Worm (Caenorhabditis elegans) whole organism, L1 larva: Measurements from ENCODE around the gene fat-7.
A peak's percentile ranks its signal among the peaks of the same experiment; 100 is the strongest.

Experiments used
- C04F5.9 ChIP-seq: sonication (generic microtip); optimal IDR thresholded peaks from 2 replicates; lab custom pipeline; 2016; ENCODE audit warnings: missing genetic modification characterization, missing compliant biosample characterization
- C16A3.4 ChIP-seq: fragments of 150-350 bp; optimal IDR thresholded peaks from 2 replicates; lab custom pipeline; 2014; ENCODE audit warnings: missing biosample characterization, missing genetic modification characterization
- C34B4.2 ChIP-seq: sonication (generic microtip); optimal IDR thresholded peaks from 2 replicates; lab custom pipeline; 2017; ENCODE audit warnings: mild to moderate bottlenecking, missing genetic modification characterization, missing compliant biosample characterization
- Y116A8C.19 ChIP-seq: sonication (generic microtip); optimal IDR thresholded peaks from 2 replicates; lab custom pipeline; 2016; ENCODE audit warnings: missing compliant biosample characterization, missing genetic modification characterization, borderline replicate concordance
- ceh-90 ChIP-seq: sonication (generic microtip); optimal IDR thresholded peaks from 2 replicates; lab custom pipeline; 2016; ENCODE audit warnings: missing genetic modification characterization, missing compliant biosample characterization
- efl-1 ChIP-seq, 4 experiments: fragments of 150-350 bp; optimal IDR thresholded peaks in 3 of 4; peaks in 1 of 4; 1 replicate in 1 of 4; 2 replicates in 3 of 4; lab custom pipeline; 2014; ENCODE audit warnings: missing biosample characterization in 2 of 4, missing genetic modification characterization in 2 of 4, missing genetic modification reagents in 2 of 4
- efl-3 ChIP-seq: fragments of 200-800 bp; sonication (Bioruptor generic); optimal IDR thresholded peaks from 2 replicates; lab custom pipeline; 2018; ENCODE audit warnings: mild to moderate bottlenecking, missing genetic modification characterization, missing compliant biosample characterization
- elt-2 ChIP-seq: sonication (generic microtip); optimal IDR thresholded peaks from 2 replicates; lab custom pipeline; 2016; ENCODE audit warnings: missing genetic modification characterization, mild to moderate bottlenecking, inconsistent platforms, missing compliant biosample characterization, missing genetic modification reagents
- elt-3 ChIP-seq, 6 experiments: fragments of 150-350 bp in 1 of 6; sonication (generic microtip); optimal IDR thresholded peaks; 2 replicates each; lab custom pipeline; 2017 to 2018; ENCODE audit warnings: missing biosample characterization in 6 of 6, missing genetic modification characterization in 6 of 6, inconsistent platforms in 1 of 6
- fkh-8 ChIP-seq: sonication (generic microtip); optimal IDR thresholded peaks from 2 replicates; lab custom pipeline; 2016; ENCODE audit warnings: mild to moderate bottlenecking, missing genetic modification characterization, missing compliant biosample characterization
- grh-1 ChIP-seq: fragments of 200-800 bp; sonication (Bioruptor generic); IDR thresholded peaks from 2 replicates; pipeline ENCODE4 v1.3.6; 2022; ENCODE audit warnings: missing genetic modification reagents, missing genetic modification characterization, missing compliant biosample characterization
- hlh-17 ChIP-seq: fragments of 200-800 bp; sonication (Bioruptor generic); optimal IDR thresholded peaks from 2 replicates; lab custom pipeline; 2018; ENCODE audit warnings: missing genetic modification characterization, mild to moderate bottlenecking, missing compliant biosample characterization, moderate library complexity, borderline replicate concordance
- isw-1 ChIP-seq: fragments of 200-800 bp; sonication (Bioruptor generic); IDR thresholded peaks from 2 replicates; pipeline ENCODE4 v1.3.6; 2022; ENCODE audit warnings: missing genetic modification characterization, missing compliant biosample characterization
- lin-13 ChIP-seq: fragments of 150-350 bp; optimal IDR thresholded peaks from 2 replicates; lab custom pipeline; 2014; ENCODE audit warnings: missing biosample characterization, missing genetic modification reagents, missing genetic modification characterization
- lir-3 ChIP-seq: sonication (generic microtip); optimal IDR thresholded peaks from 2 replicates; lab custom pipeline; 2016; ENCODE audit warnings: mild to moderate bottlenecking, missing genetic modification characterization, moderate library complexity, missing compliant biosample characterization; ENCODE audit not compliant: poor library complexity
- mab-9 ChIP-seq: fragments of 200-800 bp; sonication (Bioruptor generic); IDR thresholded peaks from 2 replicates; pipeline ENCODE4 v1.3.6; 2022; ENCODE audit warnings: missing genetic modification reagents, missing genetic modification characterization, missing compliant biosample characterization
- mdl-1 ChIP-seq, 2 experiments: fragments of 150-350 bp; optimal IDR thresholded peaks; 2 replicates each; lab custom pipeline; 2014 to 2017; ENCODE audit warnings: missing biosample characterization in 2 of 2, missing genetic modification characterization in 2 of 2, inconsistent platforms in 1 of 2
- nhr-19 ChIP-seq: fragments of 200-800 bp; sonication (Bioruptor generic); conservative IDR thresholded peaks from 2 replicates; pipeline ENCODE4 v1.3.6; 2022; ENCODE audit warnings: missing genetic modification characterization, missing compliant biosample characterization
- nhr-20 ChIP-seq: sonication (generic microtip); optimal IDR thresholded peaks from 2 replicates; lab custom pipeline; 2016; ENCODE audit warnings: mild to moderate bottlenecking, missing genetic modification characterization, missing compliant biosample characterization
- nhr-237 ChIP-seq: fragments of 150-350 bp; optimal IDR thresholded peaks from 2 replicates; lab custom pipeline; 2014; ENCODE audit warnings: missing biosample characterization, missing genetic modification characterization
- nhr-47 ChIP-seq: sonication (generic microtip); optimal IDR thresholded peaks from 2 replicates; lab custom pipeline; 2016; ENCODE audit warnings: mild to moderate bottlenecking, missing genetic modification characterization, moderate library complexity, missing compliant biosample characterization
- nhr-71 ChIP-seq: sonication (generic microtip); optimal IDR thresholded peaks from 2 replicates; lab custom pipeline; 2016; ENCODE audit warnings: mild to moderate bottlenecking, missing genetic modification characterization, moderate library complexity, missing compliant biosample characterization
- nhr-76 ChIP-seq: sonication (generic microtip); optimal IDR thresholded peaks from 2 replicates; lab custom pipeline; 2017; ENCODE audit warnings: missing biosample characterization, missing genetic modification characterization
- nhr-85 ChIP-seq: sonication (generic microtip); peaks from one replicate; lab custom pipeline; 2016; ENCODE audit warnings: missing genetic modification characterization, inconsistent platforms, missing compliant biosample characterization
- nhr-90 ChIP-seq: sonication (generic microtip); optimal IDR thresholded peaks from 2 replicates; lab custom pipeline; 2016; ENCODE audit warnings: mild to moderate bottlenecking, missing genetic modification characterization, missing compliant biosample characterization; ENCODE audit not compliant: poor library complexity
- pax-3 ChIP-seq: fragments of 200-800 bp; sonication (Bioruptor generic); optimal IDR thresholded peaks from 2 replicates; lab custom pipeline; 2018; ENCODE audit warnings: mild to moderate bottlenecking, missing genetic modification characterization, moderate library complexity, missing compliant biosample characterization
- skn-1 ChIP-seq: fragments of 150-350 bp; optimal IDR thresholded peaks from 2 replicates; lab custom pipeline; 2014; ENCODE audit warnings: missing biosample characterization, missing genetic modification characterization
- snpc-4 ChIP-seq: fragments of 150-350 bp; optimal IDR thresholded peaks from 2 replicates; lab custom pipeline; 2014; ENCODE audit warnings: missing biosample characterization, missing genetic modification characterization
- sup-37 ChIP-seq: fragments of 200-800 bp; sonication (Bioruptor generic); optimal IDR thresholded peaks from 2 replicates; lab custom pipeline; 2018; ENCODE audit warnings: mild to moderate bottlenecking, missing genetic modification characterization, missing compliant biosample characterization
- tlp-1 ChIP-seq: fragments of 150-350 bp; optimal IDR thresholded peaks from 2 replicates; lab custom pipeline; 2014; ENCODE audit warnings: missing biosample characterization, missing genetic modification characterization
- zip-4 ChIP-seq: fragments of 200-800 bp; sonication (Bioruptor generic); optimal IDR thresholded peaks from 2 replicates; lab custom pipeline; 2018; ENCODE audit warnings: mild to moderate bottlenecking, missing genetic modification characterization, moderate library complexity, missing compliant biosample characterization
- ztf-11 ChIP-seq, 2 experiments: sonication (generic microtip); optimal IDR thresholded peaks; 2 replicates each; lab custom pipeline; 2016 to 2017; ENCODE audit warnings: missing genetic modification characterization in 2 of 2, missing biosample characterization in 1 of 2, missing compliant biosample characterization in 1 of 2

The fat-7 gene

ce11 chrV:7150570-7150969 lies 2.4 kb downstream of the fat-7 start, which contains the start of gene F10D2.8:
Gene F10D2.8, minus strand, starts transcription at chrV:7150714.
- TF ChIP-seq elt-3 (tag; optimal IDR thresholded peaks at IDR 0.05; lab: Kevin White, UChicago) (peak in 4 of 6 experiments; percentile 4 to 77 (median 42)), nhr-19 (GFP tag; lab: Robert Waterston, UW) (no peak), Y116A8C.19 (tag; lab: Kevin White, UChicago) (no peak), elt-2 (tag; lab: Kevin White, UChicago) (peak; percentile 87), tlp-1 (tag; lab: Kevin White, UChicago) (peak; percentile 76), nhr-20 (tag; lab: Kevin White, UChicago) (peak; percentile 20)
- TF ChIP-seq, all 84 proteins: peak for 4

ce11 chrV:7147370-7147769 lies 5.6 kb downstream of the fat-7 start, which contains the start of gene ugt-38:
Gene ugt-38, minus strand, starts transcription at chrV:7147470.
- TF ChIP-seq snpc-4 (tag; lab: Kevin White, UChicago) = no peak
- no peak for TF ChIP-seq ztf-11 (tag; optimal IDR thresholded peaks at IDR 0.05; lab: Kevin White, UChicago)
- no peak for TF ChIP-seq nhr-85 (tag; lab: Kevin White, UChicago)

DNA sequence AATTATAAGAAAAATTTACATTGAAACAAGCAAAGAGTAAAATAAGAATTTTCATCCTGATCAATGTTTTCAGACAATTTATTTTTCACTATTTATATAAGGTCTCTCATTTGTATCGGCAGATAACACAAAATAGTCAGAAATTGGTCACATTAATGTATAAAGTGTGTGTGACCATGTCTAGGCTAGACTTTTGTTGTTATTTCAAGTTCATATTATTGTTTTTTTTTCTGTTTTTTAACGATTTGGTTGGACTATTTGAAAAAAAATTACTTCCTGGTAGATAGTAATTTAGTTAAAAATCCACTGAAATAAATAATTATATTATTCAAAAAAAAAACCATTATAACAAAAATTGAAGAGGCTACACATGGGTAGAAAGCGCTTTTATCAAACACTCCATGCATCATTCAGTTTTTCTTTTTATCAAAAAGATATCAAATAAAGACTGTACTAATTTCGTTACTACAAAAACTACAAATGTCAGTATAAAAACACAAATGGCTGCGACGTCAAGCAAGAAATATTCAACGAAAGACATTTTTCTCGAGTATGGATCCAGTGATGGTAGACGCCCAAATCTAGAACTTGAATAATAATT lies 7.6 kb downstream of the fat-7 start, which contains the start of gene ugt-37:
TSS of gene ugt-37 (minus strand) at position 69 of the 601 bp plus-strand sequence.
- TF ChIP-seq hlh-17 (GFP tag; lab: Kevin White, UChicago) = no peak
- no peak for TF ChIP-seq ceh-90
- TF ChIP-seq efl-1 (optimal IDR thresholded peaks at IDR 0.05; lab: Kevin White, UChicago) = no peak
- TF ChIP-seq efl-1 (GFP tag; optimal IDR thresholded peaks at IDR 0.05 in 1 of 2; lab: Kevin White, UChicago) = peak in 1 of 2 experiments; percentile 22
- no peak for TF ChIP-seq nhr-90 (tag; lab: Kevin White, UChicago)
- no peak for TF ChIP-seq nhr-76 (tag; lab: Kevin White, UChicago)
- TF ChIP-seq fkh-8 (tag; lab: Kevin White, UChicago) = no peak
- TF ChIP-seq C34B4.2 (tag; lab: Kevin White, UChicago) = no peak
- TF ChIP-seq mdl-1 (tag; optimal IDR thresholded peaks at IDR 0.05; lab: Kevin White, UChicago) = no peak
- TF ChIP-seq nhr-47 (tag; lab: Kevin White, UChicago) = no peak
- TF ChIP-seq mab-9 (GFP tag; lab: Robert Waterston, UW) = no peak
- peak; percentile 14 for TF ChIP-seq elt-2 (tag; lab: Kevin White, UChicago)

- TF ChIP-seq lir-3 (tag; lab: Kevin White, UChicago) (no peak), nhr-71 (no peak), grh-1 (GFP tag; lab: Robert Waterston, UW) (0 out of 2 replicates have a peak, but pooled peaks have one; percentile 8), elt-2 (tag; lab: Kevin White, UChicago) (peak; percentile 24), snpc-4 (tag; lab: Kevin White, UChicago) (peak; percentile 83), C16A3.4 (tag; lab: Kevin White, UChicago) (no peak), sup-37 (GFP tag; lab: Kevin White, UChicago) (no peak), zip-4 (GFP tag; lab: Kevin White, UChicago) (no peak), isw-1 (GFP tag; lab: Robert Waterston, UW) (no peak), ztf-11 (tag; optimal IDR thresholded peaks at IDR 0.05; lab: Kevin White, UChicago) (no peak), lin-13 (GFP tag; lab: Kevin White, UChicago) (no peak), skn-1 (tag; lab: Kevin White, UChicago) (no peak), nhr-237 (tag; lab: Kevin White, UChicago) (no peak), C34B4.2 (tag; lab: Kevin White, UChicago) (no peak), efl-3 (no peak)
These were observed 10.3 kb downstream of the fat-7 start for ce11 chrV:7142661-7143060.

DNA sequence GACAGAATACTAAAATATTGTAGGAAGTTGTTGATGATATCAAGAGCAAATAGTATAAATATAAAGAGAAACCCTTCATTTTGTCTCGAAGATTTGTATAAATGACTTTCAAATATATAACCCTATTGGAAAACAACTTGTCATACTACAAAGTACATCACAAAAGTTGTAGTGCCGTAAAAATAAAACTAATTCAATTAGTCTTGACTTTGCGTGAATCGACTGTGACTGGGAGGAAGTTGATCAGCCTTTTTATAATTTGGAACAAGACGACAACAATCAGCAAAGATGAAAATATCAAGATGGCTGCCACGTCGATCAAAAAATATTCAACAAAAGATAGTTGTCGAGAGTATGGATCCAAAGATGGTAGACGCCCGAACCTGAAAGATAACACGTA lies 11.1 kb downstream of the fat-7 start, which contains the start of gene ugt-40:
TSS of gene ugt-40 (minus strand) at position 101 of the 400 bp plus-strand sequence.
- TF ChIP-seq C34B4.2 (tag; lab: Kevin White, UChicago) (no peak), C04F5.9 (no peak), pax-3 (tag; lab: Kevin White, UChicago) (no peak)
